Worm (Caenorhabditis elegans): ENCODE results near the gene daf-3.

DNA sequence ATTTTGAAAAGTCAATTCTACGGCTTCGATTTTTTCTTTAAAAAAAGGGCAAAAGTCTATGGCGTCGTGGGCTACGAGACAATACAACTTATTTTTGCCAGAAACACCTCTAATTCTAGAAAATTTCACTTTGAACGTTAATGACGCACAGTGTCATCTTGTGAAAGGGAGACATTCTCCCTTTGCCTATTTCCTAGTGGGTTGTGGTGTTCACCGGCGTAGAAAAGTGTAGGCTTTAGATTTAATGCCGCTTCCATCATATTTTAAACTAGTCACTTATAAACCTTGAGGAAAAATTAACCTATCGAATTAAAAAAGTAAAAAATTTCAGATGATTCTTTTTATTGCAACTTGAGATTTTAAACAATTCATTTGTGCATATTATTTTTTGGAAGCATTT lies 39.9 kb downstream of the daf-3 start:
- TF ChIP-seq dve-1 (tag; optimal IDR thresholded peaks at IDR 0.05; ENCODE audit: insufficient read depth) (no peak), ZK546.5 (tag; optimal IDR thresholded peaks at IDR 0.05) (no peak), mdl-1 (tag; optimal IDR thresholded peaks at IDR 0.05) (no peak), fkh-10 (GFP tag; optimal IDR thresholded peaks at IDR 0.05) (no peak), nhr-28 (tag; optimal IDR thresholded peaks at IDR 0.05) (peak; percentile 18), lir-3 (tag; optimal IDR thresholded peaks at IDR 0.05) (no peak), pqm-1 (tag; optimal IDR thresholded peaks at IDR 0.05) (no peak)

Measured in whole organism, L4 larva.